Fruit fly (Drosophila melanogaster) whole organism, embryonic: ENCODE data around the gene CG12594.

Source experiments
- B-H1 ChIP-seq: fragments of 200-800 bp; sonication (Bioruptor generic); IDR thresholded peaks from 3 replicates; pipeline ENCODE4 v1.3.6; 2022; ENCODE audit warnings: missing biosample characterization, missing genetic modification characterization
- BEAF-32 ChIP-seq: fragments of 200-800 bp; sonication (Bioruptor generic); optimal IDR thresholded peaks from 3 replicates; lab custom pipeline; 2017; ENCODE audit warnings: missing biosample characterization, missing genetic modification characterization, mild to moderate bottlenecking, moderate library complexity, missing genetic modification reagents
- BtbVII ChIP-seq: fragments of 200-800 bp; sonication (Bioruptor generic); optimal IDR thresholded peaks from 3 replicates; lab custom pipeline; 2017; ENCODE audit warnings: missing biosample characterization, mild to moderate bottlenecking, missing genetic modification characterization
- CG10209 ChIP-seq: fragments of 200-800 bp; sonication (Bioruptor generic); optimal IDR thresholded peaks from 3 replicates; lab custom pipeline; 2017; ENCODE audit warnings: missing biosample characterization, mild to moderate bottlenecking, missing genetic modification characterization, missing genetic modification reagents
- CG10543 ChIP-seq: fragments of 200-800 bp; sonication (Bioruptor generic); optimal IDR thresholded peaks from 3 replicates; lab custom pipeline; 2017; ENCODE audit warnings: missing biosample characterization, mild to moderate bottlenecking, missing genetic modification characterization, moderate library complexity
- CG10654 ChIP-seq: fragments of 200-800 bp; sonication (Bioruptor generic); optimal IDR thresholded peaks from 2 replicates; lab custom pipeline; 2016; ENCODE audit warnings: missing biosample characterization, missing genetic modification characterization
- CG12155 ChIP-seq: fragments of 200-800 bp; sonication (Bioruptor generic); optimal IDR thresholded peaks from 3 replicates; lab custom pipeline; 2016; ENCODE audit warnings: missing biosample characterization, missing genetic modification characterization
- CG12391 ChIP-seq: fragments of 200-800 bp; sonication (Bioruptor generic); optimal IDR thresholded peaks from 3 replicates; lab custom pipeline; 2018; ENCODE audit warnings: missing biosample characterization, mild to moderate bottlenecking, missing genetic modification characterization, moderate library complexity
- CG15601 ChIP-seq: fragments of 200-800 bp; sonication (Bioruptor generic); optimal IDR thresholded peaks from 3 replicates; lab custom pipeline; 2019; ENCODE audit warnings: missing biosample characterization, mild to moderate bottlenecking, missing genetic modification characterization, moderate library complexity
- CG17612 ChIP-seq: fragments of 200-800 bp; sonication (Bioruptor generic); IDR thresholded peaks from 2 replicates; pipeline ENCODE4 v1.3.6; 2022; ENCODE audit warnings: missing biosample characterization, missing genetic modification characterization
- CG30020 ChIP-seq: fragments of 200-800 bp; optimal IDR thresholded peaks from 2 replicates; lab custom pipeline; 2019; ENCODE audit warnings: missing biosample characterization, mild to moderate bottlenecking, missing genetic modification characterization, moderate library complexity
- CG3281 ChIP-seq: fragments of 200-800 bp; sonication (Bioruptor generic); optimal IDR thresholded peaks from 3 replicates; lab custom pipeline; 2017; ENCODE audit warnings: missing biosample characterization, mild to moderate bottlenecking, missing genetic modification characterization
- CG33557 ChIP-seq: fragments of 200-800 bp; sonication (Bioruptor generic); optimal IDR thresholded peaks from 2 replicates; lab custom pipeline; 2019; ENCODE audit warnings: missing biosample characterization, mild to moderate bottlenecking, missing genetic modification characterization, moderate library complexity
- CG3407 ChIP-seq: fragments of 200-800 bp; sonication (Bioruptor generic); optimal IDR thresholded peaks from 2 replicates; lab custom pipeline; 2018; ENCODE audit warnings: missing biosample characterization, mild to moderate bottlenecking, missing genetic modification characterization
- CG34224 ChIP-seq: fragments of 200-800 bp; sonication (Bioruptor generic); IDR thresholded peaks from 3 replicates; pipeline ENCODE4 v1.3.6; 2022; ENCODE audit warnings: missing biosample characterization, missing genetic modification characterization; ENCODE audit not compliant: partially characterized antibody
- CG6175 ChIP-seq: fragments of 200-800 bp; sonication (Bioruptor generic); IDR thresholded peaks from 3 replicates; pipeline ENCODE4 v1.3.6; 2022; ENCODE audit warnings: missing biosample characterization, missing genetic modification characterization
- CG7271 ChIP-seq: fragments of 200-800 bp; sonication (Bioruptor generic); optimal IDR thresholded peaks from 2 replicates; lab custom pipeline; 2018; ENCODE audit warnings: missing biosample characterization, mild to moderate bottlenecking, missing genetic modification characterization, moderate library complexity
- CG8765 ChIP-seq: fragments of 200-800 bp; sonication (Bioruptor generic); IDR thresholded peaks from 2 replicates; pipeline ENCODE4 v1.3.6; 2022; ENCODE audit warnings: missing biosample characterization, missing genetic modification characterization
- CG9609 ChIP-seq: fragments of 200-800 bp; sonication (Bioruptor generic); optimal IDR thresholded peaks from 3 replicates; lab custom pipeline; 2016; ENCODE audit warnings: missing biosample characterization, missing genetic modification characterization
- Chrac-16 ChIP-seq: fragments of 200-800 bp; sonication (Bioruptor generic); optimal IDR thresholded peaks from 3 replicates; lab custom pipeline; 2016; ENCODE audit warnings: missing biosample characterization, missing genetic modification characterization
- D19A ChIP-seq: fragments of 200-800 bp; optimal IDR thresholded peaks from 3 replicates; lab custom pipeline; 2019; ENCODE audit warnings: missing biosample characterization, mild to moderate bottlenecking, missing genetic modification characterization, moderate library complexity
- Dp ChIP-seq: fragments of 200-800 bp; sonication (Bioruptor generic); optimal IDR thresholded peaks from 2 replicates; lab custom pipeline; 2018; ENCODE audit warnings: missing biosample characterization, mild to moderate bottlenecking, missing genetic modification characterization, moderate library complexity
- Drgx ChIP-seq: fragments of 200-800 bp; sonication (Bioruptor generic); IDR thresholded peaks from 2 replicates; pipeline ENCODE4 v1.3.6; 2022; ENCODE audit warnings: missing biosample characterization, missing genetic modification characterization
- E2f1 ChIP-seq: fragments of 200-800 bp; sonication (Bioruptor generic); IDR thresholded peaks from 2 replicates; pipeline ENCODE4 v1.3.6; 2022; ENCODE audit warnings: missing biosample characterization, missing genetic modification characterization
- Elba2 ChIP-seq: fragments of 200-800 bp; sonication (Bioruptor generic); optimal IDR thresholded peaks from 3 replicates; lab custom pipeline; 2016; ENCODE audit warnings: missing biosample characterization, missing genetic modification characterization
- Hr51 ChIP-seq, 2 experiments: fragments of 200-800 bp; sonication (Bioruptor generic); optimal IDR thresholded peaks; 2 replicates in 1 of 2; 3 replicates in 1 of 2; lab custom pipeline; 2016 to 2018; ENCODE audit warnings: missing biosample characterization in 2 of 2, missing genetic modification characterization in 2 of 2, mild to moderate bottlenecking in 1 of 2, moderate library complexity in 1 of 2
- MESR4 ChIP-seq: fragments of 200-800 bp; sonication (Bioruptor generic); optimal IDR thresholded peaks from 2 replicates; lab custom pipeline; 2018; ENCODE audit warnings: missing biosample characterization, mild to moderate bottlenecking, missing genetic modification characterization, moderate library complexity
- NK7.1 ChIP-seq: fragments of 200-800 bp; sonication (Bioruptor generic); optimal IDR thresholded peaks from 3 replicates; lab custom pipeline; 2016; ENCODE audit warnings: missing biosample characterization, missing genetic modification characterization
- Nf-YA ChIP-seq: fragments of 200-800 bp; sonication (Bioruptor generic); IDR thresholded peaks from 2 replicates; pipeline ENCODE4 v1.3.6; 2022; ENCODE audit warnings: missing biosample characterization, missing genetic modification characterization
- Rfx ChIP-seq: fragments of 200-800 bp; sonication (Bioruptor generic); IDR thresholded peaks from 2 replicates; pipeline ENCODE4 v1.3.6; 2022; ENCODE audit warnings: missing biosample characterization, missing genetic modification characterization
- Sry-β ChIP-seq: fragments of 200-800 bp; sonication (Bioruptor generic); optimal IDR thresholded peaks from 2 replicates; lab custom pipeline; 2018; ENCODE audit warnings: missing biosample characterization, mild to moderate bottlenecking, missing genetic modification characterization, moderate library complexity
- Ssrp ChIP-seq: fragments of 200-800 bp; sonication (Bioruptor generic); optimal IDR thresholded peaks from 2 replicates; lab custom pipeline; 2018; ENCODE audit warnings: missing biosample characterization, mild to moderate bottlenecking, missing genetic modification characterization, moderate library complexity
- aop ChIP-seq: fragments of 200-800 bp; sonication (Bioruptor generic); IDR thresholded peaks from 2 replicates; pipeline ENCODE4 v1.3.6; 2022; ENCODE audit warnings: missing biosample characterization, missing genetic modification characterization
- crol ChIP-seq: fragments of 200-800 bp; sonication (Bioruptor generic); IDR thresholded peaks from 2 replicates; pipeline ENCODE4 v1.3.6; 2022; ENCODE audit warnings: missing biosample characterization, missing genetic modification characterization
- dysf ChIP-seq: fragments of 200-800 bp; sonication (Bioruptor generic); IDR thresholded peaks from 3 replicates; pipeline ENCODE4 v1.3.6; 2022; ENCODE audit warnings: missing biosample characterization, missing genetic modification characterization
- fu2 ChIP-seq: fragments of 200-800 bp; sonication (Bioruptor generic); optimal IDR thresholded peaks from 2 replicates; lab custom pipeline; 2016; ENCODE audit warnings: missing biosample characterization, missing genetic modification characterization
- gcm2 ChIP-seq: fragments of 200-800 bp; sonication (Bioruptor generic); optimal IDR thresholded peaks from 2 replicates; lab custom pipeline; 2016; ENCODE audit warnings: missing biosample characterization, missing genetic modification characterization
- gt ChIP-seq: fragments of 200-800 bp; sonication (Bioruptor generic); IDR thresholded peaks from 2 replicates; pipeline ENCODE4 v1.3.6; 2022; ENCODE audit warnings: missing biosample characterization, missing genetic modification characterization
- insv ChIP-seq, 2 experiments: fragments of 200-800 bp; sonication (Bioruptor generic); optimal IDR thresholded peaks; 3 replicates each; lab custom pipeline; 2016 to 2018; ENCODE audit warnings: missing biosample characterization in 2 of 2, missing genetic modification characterization in 2 of 2
- lilli ChIP-seq: fragments of 200-800 bp; sonication (Bioruptor generic); optimal IDR thresholded peaks from 3 replicates; lab custom pipeline; 2016; ENCODE audit warnings: missing biosample characterization, missing genetic modification characterization
- mirr ChIP-seq: fragments of 200-800 bp; sonication (Bioruptor generic); optimal IDR thresholded peaks from 3 replicates; lab custom pipeline; 2018; ENCODE audit warnings: missing biosample characterization, mild to moderate bottlenecking, missing genetic modification characterization
- peb ChIP-seq: fragments of 200-800 bp; sonication (Bioruptor generic); IDR thresholded peaks from 2 replicates; pipeline ENCODE4 v1.3.6; 2022; ENCODE audit warnings: missing biosample characterization, missing genetic modification characterization
- pita ChIP-seq: fragments of 200-800 bp; sonication (Bioruptor generic); optimal IDR thresholded peaks from 2 replicates; lab custom pipeline; 2017; ENCODE audit warnings: missing biosample characterization, mild to moderate bottlenecking, missing genetic modification characterization
- sens-2 ChIP-seq: fragments of 200-800 bp; sonication (Bioruptor generic); IDR thresholded peaks from 2 replicates; pipeline ENCODE4 v1.3.6; 2022; ENCODE audit warnings: missing biosample characterization, missing genetic modification characterization
- sima ChIP-seq: fragments of 200-800 bp; sonication (Bioruptor generic); optimal IDR thresholded peaks from 2 replicates; lab custom pipeline; 2016; ENCODE audit warnings: missing biosample characterization, missing genetic modification characterization
- slp2 ChIP-seq: fragments of 200-800 bp; sonication (Bioruptor generic); optimal IDR thresholded peaks from 2 replicates; lab custom pipeline; 2016; ENCODE audit warnings: missing biosample characterization, missing genetic modification characterization
- ssp ChIP-seq: fragments of 200-800 bp; sonication (Bioruptor generic); IDR thresholded peaks from 2 replicates; pipeline ENCODE4 v1.3.6; 2022; ENCODE audit warnings: missing biosample characterization, missing genetic modification characterization
- tna ChIP-seq: fragments of 200-800 bp; sonication (Bioruptor generic); IDR thresholded peaks from 2 replicates; pipeline ENCODE4 v1.3.6; 2022; ENCODE audit warnings: missing biosample characterization, missing genetic modification characterization; ENCODE audit not compliant: partially characterized antibody
- unpg ChIP-seq: fragments of 200-800 bp; sonication (Bioruptor generic); optimal IDR thresholded peaks from 3 replicates; lab custom pipeline; 2018; ENCODE audit warnings: missing biosample characterization, mild to moderate bottlenecking, missing genetic modification characterization, moderate library complexity
- wdn ChIP-seq: fragments of 200-800 bp; sonication (Bioruptor generic); IDR thresholded peaks from 2 replicates; pipeline ENCODE4 v1.3.6; 2022; ENCODE audit warnings: missing biosample characterization, missing genetic modification characterization
- zf30C ChIP-seq: fragments of 200-800 bp; sonication (Bioruptor generic); optimal IDR thresholded peaks from 3 replicates; lab custom pipeline; 2018; ENCODE audit warnings: missing biosample characterization, mild to moderate bottlenecking, missing genetic modification characterization

The CG12594 gene

dm6 chr3R:11780181-11780688 lies 58.7 kb downstream of the CG12594 start (continued):
- no peak for TF ChIP-seq Dp (GFP tag; lab: Kevin White, UChicago)
- TF ChIP-seq dysf (GFP tag; lab: Robert Waterston, UW): peak; percentile 80
- TF ChIP-seq gt: peak; percentile 79
- peak; percentile 80 for TF ChIP-seq ssp (GFP tag; lab: Robert Waterston, UW)
- TF ChIP-seq CG3407 (GFP tag; lab: Kevin White, UChicago): peak; percentile 93
- peak; percentile 81 for TF ChIP-seq Nf-YA (GFP tag; lab: Robert Waterston, UW)
- TF ChIP-seq pita (GFP tag; lab: Kevin White, UChicago): no peak
- TF ChIP-seq Chrac-16 (GFP tag; lab: Kevin White, UChicago): peak; percentile 90
- peak; percentile 71 for TF ChIP-seq E2f1
- TF ChIP-seq MESR4 (GFP tag; lab: Kevin White, UChicago): no peak
- TF ChIP-seq BEAF-32 (GFP tag; lab: Kevin White, UChicago): no peak
- TF ChIP-seq Sry-β: peak; percentile 65
- TF ChIP-seq tna (GFP tag; lab: Robert Waterston, UW): no peak
- TF ChIP-seq crol (GFP tag; lab: Robert Waterston, UW): no peak
- TF ChIP-seq D19A (tag; lab: Kevin White, UChicago): peak; percentile 96
- TF ChIP-seq CG17612 (GFP tag; lab: Robert Waterston, UW): no peak
- TF ChIP-seq sens-2 (GFP tag; lab: Robert Waterston, UW): peak; percentile 81
- TF ChIP-seq CG15601 (tag; lab: Kevin White, UChicago): peak; percentile 97
- no peak for TF ChIP-seq Rfx
- TF ChIP-seq CG12155 (GFP tag; lab: Kevin White, UChicago): peak; percentile 84
- no peak for TF ChIP-seq wdn (GFP tag; lab: Robert Waterston, UW)
- TF ChIP-seq CG10654 (GFP tag; lab: Kevin White, UChicago): peak; percentile 92
- TF ChIP-seq Hr51 (GFP tag; optimal IDR thresholded peaks at IDR 0.05; lab: Kevin White, UChicago): peak; percentile 61 to 86
- TF ChIP-seq CG7271: peak; percentile 94
- 0 out of 2 replicates have a peak, but pooled peaks have one; percentile 18 for TF ChIP-seq aop
- peak; percentile 83 for TF ChIP-seq peb (GFP tag; lab: Robert Waterston, UW)
- no peak for TF ChIP-seq NK7.1
- TF ChIP-seq Elba2: peak; percentile 66
- TF ChIP-seq Ssrp (tag; lab: Kevin White, UChicago): peak; percentile 97
- TF ChIP-seq CG30020 (tag; lab: Kevin White, UChicago): peak; percentile 82
- TF ChIP-seq CG34224 (GFP tag; lab: Robert Waterston, UW): no peak
- TF ChIP-seq CG10543: no peak
- TF ChIP-seq mirr (GFP tag; lab: Kevin White, UChicago): no peak
- peak; percentile 78 for TF ChIP-seq B-H1
- TF ChIP-seq fu2 (GFP tag; lab: Kevin White, UChicago): no peak
- no peak for TF ChIP-seq sima (GFP tag; lab: Kevin White, UChicago)
- TF ChIP-seq CG9609: no peak
- peak; percentile 95 for TF ChIP-seq Drgx (GFP tag; lab: Robert Waterston, UW)
- TF ChIP-seq CG3281 (GFP tag; lab: Kevin White, UChicago): peak; percentile 38
- TF ChIP-seq CG8765: peak; percentile 75
- TF ChIP-seq CG33557 (GFP tag; lab: Kevin White, UChicago): peak; percentile 97
- peak in 1 of 2 experiments; percentile 11 for TF ChIP-seq insv (GFP tag; optimal IDR thresholded peaks at IDR 0.05; lab: Kevin White, UChicago)
- peak; percentile 44 for TF ChIP-seq slp2
- peak; percentile 95 for TF ChIP-seq unpg (GFP tag; lab: Kevin White, UChicago)
- no peak for TF ChIP-seq gcm2 (GFP tag; lab: Kevin White, UChicago)
- TF ChIP-seq CG6175 (GFP tag; lab: Robert Waterston, UW): no peak
- peak; percentile 97 for TF ChIP-seq CG12391 (tag; lab: Kevin White, UChicago)
- TF ChIP-seq CG10209 (GFP tag; lab: Kevin White, UChicago): peak; percentile 94
- TF ChIP-seq zf30C: no peak
- peak; percentile 60 for TF ChIP-seq lilli (GFP tag; lab: Kevin White, UChicago)
- peak; percentile 62 for TF ChIP-seq BtbVII (GFP tag; lab: Kevin White, UChicago)
